Fruit fly (Drosophila melanogaster) whole organism, embryonic: ENCODE data around the gene CG7079.
A peak's percentile ranks its signal among the peaks of the same experiment; 100 is the strongest.

Source experiments
- BtbVII ChIP-seq: fragments of 200-800 bp; sonication (Bioruptor generic); optimal IDR thresholded peaks from 3 replicates; lab custom pipeline; 2017; ENCODE audit warnings: missing biosample characterization, mild to moderate bottlenecking, missing genetic modification characterization
- C15 ChIP-seq: fragments of 200-800 bp; sonication (Bioruptor generic); IDR thresholded peaks from 3 replicates; pipeline ENCODE4 v1.3.6; 2022; ENCODE audit warnings: missing biosample characterization, missing genetic modification characterization
- CG10654 ChIP-seq: fragments of 200-800 bp; sonication (Bioruptor generic); optimal IDR thresholded peaks from 2 replicates; lab custom pipeline; 2016; ENCODE audit warnings: missing biosample characterization, missing genetic modification characterization
- CG11504 ChIP-seq: fragments of 200-800 bp; sonication (Bioruptor generic); optimal IDR thresholded peaks from 3 replicates; lab custom pipeline; 2019; ENCODE audit warnings: missing biosample characterization, mild to moderate bottlenecking, missing genetic modification characterization, moderate library complexity
- CG1233 ChIP-seq: fragments of 200-800 bp; sonication (Bioruptor generic); optimal IDR thresholded peaks from 4 replicates; lab custom pipeline; 2018; ENCODE audit warnings: missing biosample characterization, mild to moderate bottlenecking, missing genetic modification characterization
- CG14860 ChIP-seq: fragments of 200-800 bp; sonication (Bioruptor generic); IDR thresholded peaks from 3 replicates; pipeline ENCODE4 v1.3.6; 2022; ENCODE audit warnings: missing biosample characterization, missing genetic modification characterization; ENCODE audit not compliant: partially characterized antibody
- CG15601 ChIP-seq: fragments of 200-800 bp; sonication (Bioruptor generic); optimal IDR thresholded peaks from 3 replicates; lab custom pipeline; 2019; ENCODE audit warnings: missing biosample characterization, mild to moderate bottlenecking, missing genetic modification characterization, moderate library complexity
- CG17186 ChIP-seq: fragments of 200-800 bp; sonication (Bioruptor generic); optimal IDR thresholded peaks from 3 replicates; lab custom pipeline; 2017; ENCODE audit warnings: missing biosample characterization, missing genetic modification reagents, missing genetic modification characterization
- CG17912 ChIP-seq: fragments of 200-800 bp; sonication (Bioruptor generic); optimal IDR thresholded peaks from 2 replicates; lab custom pipeline; 2018; ENCODE audit warnings: missing biosample characterization, mild to moderate bottlenecking, missing genetic modification characterization
- CG18011 ChIP-seq: fragments of 200-800 bp; sonication (Bioruptor generic); optimal IDR thresholded peaks from 2 replicates; lab custom pipeline; 2017; ENCODE audit warnings: missing biosample characterization, missing genetic modification characterization, mild to moderate bottlenecking, moderate library complexity, missing genotype
- CG2199 ChIP-seq: fragments of 200-800 bp; sonication (Bioruptor generic); IDR thresholded peaks from 3 replicates; pipeline ENCODE4 v1.3.6; 2022; ENCODE audit warnings: missing biosample characterization, missing genetic modification characterization
- CG2202 ChIP-seq: fragments of 200-800 bp; sonication (Bioruptor generic); optimal IDR thresholded peaks from 2 replicates; lab custom pipeline; 2018; ENCODE audit warnings: missing biosample characterization, mild to moderate bottlenecking, missing genetic modification characterization
- CG32532 ChIP-seq: fragments of 200-800 bp; sonication (Bioruptor generic); IDR thresholded peaks from 2 replicates; pipeline ENCODE4 v1.3.6; 2022; ENCODE audit warnings: missing biosample characterization, missing genetic modification characterization
- CG3838 ChIP-seq: fragments of 200-800 bp; sonication (Bioruptor generic); optimal IDR thresholded peaks from 3 replicates; lab custom pipeline; 2016; ENCODE audit warnings: missing biosample characterization, missing genetic modification characterization
- CG3995 ChIP-seq: fragments of 200-800 bp; sonication (Bioruptor generic); optimal IDR thresholded peaks from 3 replicates; lab custom pipeline; 2016; ENCODE audit warnings: missing biosample characterization, missing genetic modification characterization
- CG6175 ChIP-seq: fragments of 200-800 bp; sonication (Bioruptor generic); IDR thresholded peaks from 3 replicates; pipeline ENCODE4 v1.3.6; 2022; ENCODE audit warnings: missing biosample characterization, missing genetic modification characterization
- CG7839 ChIP-seq: fragments of 200-800 bp; sonication (Bioruptor generic); optimal IDR thresholded peaks from 3 replicates; lab custom pipeline; 2018; ENCODE audit warnings: missing biosample characterization, mild to moderate bottlenecking, missing genetic modification characterization, moderate library complexity
- CG9437 ChIP-seq: fragments of 200-800 bp; sonication (Bioruptor generic); optimal IDR thresholded peaks from 2 replicates; lab custom pipeline; 2018; ENCODE audit warnings: missing biosample characterization, mild to moderate bottlenecking, missing genetic modification characterization
- CrebB ChIP-seq: fragments of 200-800 bp; sonication (Bioruptor generic); optimal IDR thresholded peaks from 3 replicates; lab custom pipeline; 2018; ENCODE audit warnings: missing biosample characterization, mild to moderate bottlenecking, missing genetic modification characterization
- D19A ChIP-seq: fragments of 200-800 bp; optimal IDR thresholded peaks from 3 replicates; lab custom pipeline; 2019; ENCODE audit warnings: missing biosample characterization, mild to moderate bottlenecking, missing genetic modification characterization, moderate library complexity
- Doc2 ChIP-seq: fragments of 200-800 bp; sonication (Bioruptor generic); IDR thresholded peaks from 2 replicates; pipeline ENCODE4 v1.3.6; 2022; ENCODE audit warnings: missing biosample characterization, missing genetic modification characterization
- Elba2 ChIP-seq: fragments of 200-800 bp; sonication (Bioruptor generic); optimal IDR thresholded peaks from 3 replicates; lab custom pipeline; 2016; ENCODE audit warnings: missing biosample characterization, missing genetic modification characterization
- Gsc ChIP-seq: fragments of 200-800 bp; sonication (Bioruptor generic); IDR thresholded peaks from 2 replicates; pipeline ENCODE4 v1.3.6; 2022; ENCODE audit warnings: missing biosample characterization, missing genetic modification characterization
- H2.0 ChIP-seq: fragments of 200-800 bp; sonication (Bioruptor generic); IDR thresholded peaks from 2 replicates; pipeline ENCODE4 v1.3.6; 2022; ENCODE audit warnings: missing biosample characterization, missing genetic modification characterization
- HLH54F ChIP-seq: fragments of 200-800 bp; sonication (Bioruptor generic); optimal IDR thresholded peaks from 3 replicates; lab custom pipeline; 2016; ENCODE audit warnings: missing biosample characterization, missing genetic modification characterization
- Hand ChIP-seq: fragments of 200-800 bp; sonication (Bioruptor generic); optimal IDR thresholded peaks from 2 replicates; lab custom pipeline; 2017; ENCODE audit warnings: mild to moderate bottlenecking, missing biosample characterization, missing genetic modification reagents, missing genetic modification characterization
- Mad ChIP-seq: fragments of 200-800 bp; sonication (Bioruptor generic); optimal IDR thresholded peaks from 2 replicates; lab custom pipeline; 2016; ENCODE audit warnings: missing biosample characterization, missing genetic modification characterization
- Pdp1 ChIP-seq, 2 experiments: fragments of 200-800 bp; sonication (Bioruptor generic); optimal IDR thresholded peaks; 3 replicates each; lab custom pipeline; 2016; ENCODE audit warnings: missing biosample characterization in 2 of 2, missing genetic modification characterization in 2 of 2, mild to moderate bottlenecking in 1 of 2, moderate library complexity in 1 of 2
- al ChIP-seq: fragments of 200-800 bp; sonication (Bioruptor generic); IDR thresholded peaks from 2 replicates; pipeline ENCODE4 v1.3.6; 2022; ENCODE audit warnings: missing biosample characterization, missing genetic modification characterization
- chm ChIP-seq: fragments of 200-800 bp; sonication (Bioruptor generic); IDR thresholded peaks from 2 replicates; pipeline ENCODE4 v1.3.6; 2022; ENCODE audit warnings: missing biosample characterization, missing genetic modification characterization
- dan ChIP-seq: fragments of 200-800 bp; sonication (Bioruptor generic); IDR thresholded peaks from 2 replicates; pipeline ENCODE4 v1.3.6; 2022; ENCODE audit warnings: missing biosample characterization, missing genetic modification characterization
- hth ChIP-seq: fragments of >200 bp; optimal IDR thresholded peaks from 2 replicates; lab custom pipeline; 2017; ENCODE audit warnings: inconsistent platforms
- lbe ChIP-seq: fragments of 200-800 bp; sonication (Bioruptor generic); optimal IDR thresholded peaks from 2 replicates; lab custom pipeline; 2016; ENCODE audit warnings: missing biosample characterization, mild to moderate bottlenecking, missing genetic modification characterization
- nmo ChIP-seq: fragments of 200-800 bp; sonication (Bioruptor generic); optimal IDR thresholded peaks from 2 replicates; lab custom pipeline; 2018; ENCODE audit warnings: missing biosample characterization, mild to moderate bottlenecking, missing genetic modification characterization, moderate library complexity
- prd ChIP-seq, 3 experiments: fragments of >200 bp in 2 of 3; fragments of 200-800 bp in 1 of 3; sonication (Bioruptor generic) in 1 of 3; optimal IDR thresholded peaks in 2 of 3; IDR thresholded peaks in 1 of 3; 2 replicates in 2 of 3; 3 replicates in 1 of 3; pipeline versions ENCODE4 v1.3.6 to Lab custom; 2017 to 2022; ENCODE audit warnings: missing biosample characterization in 1 of 3, missing genetic modification characterization in 1 of 3
- pzg ChIP-seq: fragments of 200-800 bp; sonication (Bioruptor generic); optimal IDR thresholded peaks from 3 replicates; lab custom pipeline; 2018; ENCODE audit warnings: missing biosample characterization, mild to moderate bottlenecking, missing genetic modification characterization, moderate library complexity
- rib ChIP-seq: fragments of 200-800 bp; sonication (Bioruptor generic); IDR thresholded peaks from 2 replicates; pipeline ENCODE4 v1.3.6; 2022; ENCODE audit warnings: missing biosample characterization, missing genetic modification characterization
- sens-2 ChIP-seq: fragments of 200-800 bp; sonication (Bioruptor generic); IDR thresholded peaks from 2 replicates; pipeline ENCODE4 v1.3.6; 2022; ENCODE audit warnings: missing biosample characterization, missing genetic modification characterization
- slbo ChIP-seq: fragments of 200-800 bp; sonication (Bioruptor generic); IDR thresholded peaks from 2 replicates; pipeline ENCODE4 v1.3.6; 2022; ENCODE audit warnings: missing biosample characterization, missing genetic modification characterization
- so ChIP-seq: fragments of 200-800 bp; sonication (Bioruptor generic); IDR thresholded peaks from 3 replicates; pipeline ENCODE4 v1.3.6; 2022; ENCODE audit warnings: missing biosample characterization, missing genetic modification characterization
- sr ChIP-seq: fragments of 200-800 bp; sonication (Bioruptor generic); IDR thresholded peaks from 3 replicates; pipeline ENCODE4 v1.3.6; 2022; ENCODE audit warnings: missing biosample characterization, missing genetic modification characterization
- tio ChIP-seq: fragments of 200-800 bp; sonication (Bioruptor generic); optimal IDR thresholded peaks from 2 replicates; lab custom pipeline; 2017; ENCODE audit warnings: missing biosample characterization, missing genetic modification characterization, inconsistent platforms
- ttk ChIP-seq: fragments of 200-800 bp; sonication (Bioruptor generic); IDR thresholded peaks from 2 replicates; pipeline ENCODE4 v2.1.2; 2022; ENCODE audit warnings: missing biosample characterization, missing genetic modification characterization
- unc-4 ChIP-seq: fragments of 200-800 bp; sonication (Bioruptor generic); IDR thresholded peaks from 2 replicates; pipeline ENCODE4 v1.3.6; 2022; ENCODE audit warnings: missing biosample characterization, missing genetic modification characterization; ENCODE audit not compliant: partially characterized antibody
- zen ChIP-seq: fragments of 200-800 bp; sonication (Bioruptor generic); optimal IDR thresholded peaks from 3 replicates; lab custom pipeline; 2018; ENCODE audit warnings: missing biosample characterization, mild to moderate bottlenecking, missing genetic modification characterization, moderate library complexity

Gene CG7079

dm6 chr3R:21059486-21060356, 11.1 kb upstream of the CG7079 start (continued):
- TF ChIP-seq unc-4 (GFP tag; lab: Robert Waterston, UW) (no peak), nmo (GFP tag; lab: Kevin White, UChicago) (no peak), D19A (tag; lab: Kevin White, UChicago) (peak; percentile 42), chm (GFP tag; lab: Robert Waterston, UW) (no peak), CG2202 (no peak), rib (GFP tag; lab: Robert Waterston, UW) (no peak), Hand (GFP tag; lab: Kevin White, UChicago) (no peak), CG14860 (GFP tag; lab: Robert Waterston, UW) (no peak), CG2199 (GFP tag; lab: Robert Waterston, UW) (peak; percentile 88; the same call in 2 of the 3 replicates), zen (tag; lab: Kevin White, UChicago) (no peak), slbo (GFP tag; lab: Robert Waterston, UW) (no peak), Pdp1 (GFP tag; optimal IDR thresholded peaks at IDR 0.05; lab: Kevin White, UChicago) (peak in 1 of 2 experiments; percentile 56), hth (lab: Kevin White, UChicago) (no peak), ttk (GFP tag; lab: Robert Waterston, UW) (no peak), Gsc (GFP tag; lab: Robert Waterston, UW) (no peak), al (GFP tag; lab: Robert Waterston, UW) (no peak), tio (GFP tag; lab: Kevin White, UChicago) (no peak), Mad (GFP tag; lab: Kevin White, UChicago) (no peak), CG6175 (no peak), CG3838 (GFP tag; lab: Kevin White, UChicago) (no peak), CG3995 (GFP tag; lab: Kevin White, UChicago) (no peak), CrebB (tag; lab: Kevin White, UChicago) (no peak), CG32532 (GFP tag; lab: Robert Waterston, UW) (no peak), sr (GFP tag; lab: Robert Waterston, UW) (no peak), CG10654 (GFP tag; lab: Kevin White, UChicago) (no peak), pzg (GFP tag; lab: Kevin White, UChicago) (no peak), CG17912 (GFP tag; lab: Kevin White, UChicago) (no peak), CG7839 (no peak), CG1233 (peak; percentile 1), CG11504 (tag; lab: Kevin White, UChicago) (no peak), lbe (GFP tag; lab: Kevin White, UChicago) (peak; percentile 41), Doc2 (GFP tag; lab: Robert Waterston, UW) (no peak), BtbVII (GFP tag; lab: Kevin White, UChicago) (peak; percentile 23), dan (GFP tag; lab: Robert Waterston, UW) (no peak), CG17186 (no peak), CG18011 (GFP tag; lab: Kevin White, UChicago) (no peak), Elba2 (GFP tag; lab: Kevin White, UChicago) (peak; percentile 62), H2.0 (GFP tag; lab: Robert Waterston, UW) (no peak), so (GFP tag; lab: Robert Waterston, UW) (no peak)

dm6 chr3R:21057519-21057918, 8.9 kb upstream of the CG7079 start:
- no peak for TF ChIP-seq prd (optimal IDR thresholded peaks at IDR 0.05; lab: Kevin White, UChicago)
- TF ChIP-seq prd (GFP tag; IDR thresholded peaks at IDR 0.05; lab: Robert Waterston, UW) = no peak
- no peak for TF ChIP-seq CG15601 (tag; lab: Kevin White, UChicago)
- TF ChIP-seq CG32532 (GFP tag; lab: Robert Waterston, UW) = no peak
- TF ChIP-seq sens-2 = no peak
- TF ChIP-seq C15 (GFP tag; lab: Robert Waterston, UW) = no peak
- no peak for TF ChIP-seq CG9437 (GFP tag; lab: Kevin White, UChicago)
- TF ChIP-seq HLH54F = no peak
